Worm (Caenorhabditis elegans): Measurements from ENCODE around the gene F33H12.1.

- no peak for TF ChIP-seq W03F9.2 (tag; optimal IDR thresholded peaks at IDR 0.05)
- no peak for TF ChIP-seq him-1 (tag; optimal IDR thresholded peaks at IDR 0.05)
Measured at ce11 chrII:2624792-2625191, 24.5 kb downstream of the F33H12.1 start, which contains the start of gene lgc-28.
